Fruit fly (Drosophila melanogaster) whole organism, adult: ENCODE results near the gene CG34447.

ENCODE experiments used
- CG12768 ChIP-seq: fragments of 200-800 bp; sonication (Bioruptor generic); optimal IDR thresholded peaks from 2 replicates; lab custom pipeline; 2017; ENCODE audit warnings: missing biosample characterization, missing genetic modification characterization, mild to moderate bottlenecking, moderate library complexity, missing genetic modification reagents
- Crg-1 ChIP-seq: fragments of 200-800 bp; sonication (Bioruptor generic); optimal IDR thresholded peaks from 2 replicates; lab custom pipeline; 2016; ENCODE audit warnings: missing biosample characterization, missing genetic modification characterization
- bab1 ChIP-seq: fragments of 200-800 bp; sonication (Bioruptor generic); optimal IDR thresholded peaks from 3 replicates; lab custom pipeline; 2019; ENCODE audit warnings: missing biosample characterization, mild to moderate bottlenecking, missing genetic modification characterization, moderate library complexity
- cnc ChIP-seq, 2 experiments: fragments of >200 bp; optimal IDR thresholded peaks; 2 replicates each; lab custom pipeline; 2017
- ovo ChIP-seq: fragments of 200-800 bp; sonication (Bioruptor generic); optimal IDR thresholded peaks from 2 replicates; lab custom pipeline; 2016; ENCODE audit warnings: missing biosample characterization, missing genetic modification characterization
- pad ChIP-seq: fragments of 200-800 bp; sonication (Bioruptor generic); optimal IDR thresholded peaks from 3 replicates; lab custom pipeline; 2017; ENCODE audit warnings: missing biosample characterization, missing genetic modification characterization, mild to moderate bottlenecking, moderate library complexity, missing genetic modification reagents
- toe ChIP-seq: fragments of 200-800 bp; sonication (Bioruptor generic); optimal IDR thresholded peaks from 2 replicates; lab custom pipeline; 2016; ENCODE audit warnings: missing biosample characterization, missing genetic modification characterization

DNA sequence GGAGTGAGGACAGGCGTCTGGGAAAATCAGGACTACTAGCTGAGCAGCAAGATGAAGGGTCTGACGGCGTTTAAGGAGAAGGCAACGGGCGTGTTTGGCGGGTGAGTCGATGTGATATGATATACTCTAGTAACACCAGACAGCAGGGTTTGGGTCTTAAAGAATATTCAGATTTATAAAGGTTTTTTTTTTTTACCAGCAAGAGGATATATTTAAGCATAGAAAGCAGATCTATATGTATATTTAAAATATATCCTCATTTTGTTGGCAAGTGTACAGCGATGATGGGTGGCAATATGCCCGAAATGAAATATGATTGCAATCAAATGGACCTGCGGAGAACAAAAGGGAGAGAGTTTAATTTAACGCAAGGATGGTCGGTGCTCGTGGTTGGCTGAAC lies 17.6 kb downstream of the CG34447 start:
- TF ChIP-seq Crg-1 = no peak
- no peak for TF ChIP-seq cnc (optimal IDR thresholded peaks at IDR 0.05; lab: Kevin White, UChicago)
- TF ChIP-seq CG12768 (GFP tag; lab: Kevin White, UChicago) = no peak
- no peak for TF ChIP-seq ovo
- TF ChIP-seq pad (GFP tag; lab: Kevin White, UChicago) = no peak
- no peak for TF ChIP-seq toe
- TF ChIP-seq bab1 = no peak
